ENCODE assay signal across 4 fruit fly cellular contexts in genomic region chr3R:29277009-29277408, dm6.
TF ChIP-seq lines count a peak whose summit lies in the region.

No protein-coding gene starts in this region.

- no peak for TF ChIP-seq CTCF in whole organism, embryonic (GFP tag; optimal IDR thresholded peaks at IDR 0.05; lab: Kevin White, UChicago)

TF ChIP-seq in whole organism, embryonic, 481 proteins besides CTCF, POLR2A, EP300 and RAD21 (continues in another document):
- no peak for TF ChIP-seq gsb-n (tag; optimal IDR thresholded peaks at IDR 0.05; lab: Kevin White, UChicago)
- peak; percentile 51 for TF ChIP-seq CG17829 (tag; optimal IDR thresholded peaks at IDR 0.05; lab: Kevin White, UChicago)
- peak; percentile 56; the same call in 1 of the 2 replicates for TF ChIP-seq ara (GFP tag; IDR thresholded peaks at IDR 0.05; lab: Robert Waterston, UW)
- no peak for TF ChIP-seq ac (GFP tag; optimal IDR thresholded peaks at IDR 0.05; lab: Kevin White, UChicago)
- TF ChIP-seq CG13296 (GFP tag; optimal IDR thresholded peaks at IDR 0.05; lab: Kevin White, UChicago): no peak
- no peak for TF ChIP-seq CG15073 (GFP tag; optimal IDR thresholded peaks at IDR 0.05; lab: Kevin White, UChicago)
- peak; percentile 14 for TF ChIP-seq CG1602 (GFP tag; optimal IDR thresholded peaks at IDR 0.05; lab: Kevin White, UChicago)
- peak in 1 of 2 experiments; percentile 13 for TF ChIP-seq Pdp1 (GFP tag; optimal IDR thresholded peaks at IDR 0.05; lab: Kevin White, UChicago)
- peak; percentile 41; the same call in 1 of the 2 replicates for TF ChIP-seq Xrp1 (GFP tag; IDR thresholded peaks at IDR 0.05; lab: Robert Waterston, UW)
- no peak for TF ChIP-seq pum (GFP tag; optimal IDR thresholded peaks at IDR 0.05; lab: Kevin White, UChicago)
- TF ChIP-seq CG14050 (GFP tag; IDR thresholded peaks at IDR 0.05; lab: Robert Waterston, UW): no peak
- no peak for TF ChIP-seq tup (GFP tag; optimal IDR thresholded peaks at IDR 0.05; lab: Kevin White, UChicago)
- TF ChIP-seq ci (GFP tag; IDR thresholded peaks at IDR 0.05; lab: Robert Waterston, UW): 0 out of 3 replicates have a peak, but pooled peaks have one; percentile 12
- TF ChIP-seq schlank (tag; optimal IDR thresholded peaks at IDR 0.05; lab: Kevin White, UChicago): no peak
- TF ChIP-seq ham (GFP tag; IDR thresholded peaks at IDR 0.05; lab: Robert Waterston, UW): no peak
- peak in 1 of 3 experiments; percentile 58 for TF ChIP-seq lola (GFP tag; optimal IDR thresholded peaks at IDR 0.05; lab: Kevin White, UChicago)
- no peak for TF ChIP-seq Side (GFP tag; optimal IDR thresholded peaks at IDR 0.05; lab: Kevin White, UChicago)
- peak; percentile 38; the same call in 1 of the 2 replicates for TF ChIP-seq lmd (GFP tag; IDR thresholded peaks at IDR 0.05; lab: Robert Waterston, UW)
- TF ChIP-seq NC2β (GFP tag; optimal IDR thresholded peaks at IDR 0.05; lab: Kevin White, UChicago): peak; percentile 10
- TF ChIP-seq abd-A (tag; optimal IDR thresholded peaks at IDR 0.05; lab: Kevin White, UChicago): no peak
- TF ChIP-seq CG2712 (tag; optimal IDR thresholded peaks at IDR 0.05; lab: Kevin White, UChicago): peak; percentile 50
- TF ChIP-seq CG8089 (GFP tag; optimal IDR thresholded peaks at IDR 0.05; lab: Kevin White, UChicago): peak; percentile 35

TF ChIP-seq in whole organism, prepupa, 60 proteins besides CTCF, POLR2A, EP300 and RAD21 (continues in another document):
- TF ChIP-seq CG4318 (GFP tag; optimal IDR thresholded peaks at IDR 0.05; lab: Kevin White, UChicago): peak; percentile 24
- peak; percentile 89 for TF ChIP-seq Smox (GFP tag; optimal IDR thresholded peaks at IDR 0.05; lab: Kevin White, UChicago)
- peak; percentile 90 for TF ChIP-seq Hr39 (GFP tag; optimal IDR thresholded peaks at IDR 0.05; lab: Kevin White, UChicago)
- TF ChIP-seq CG8632 (GFP tag; optimal IDR thresholded peaks at IDR 0.05; lab: Kevin White, UChicago): peak; percentile 68
- peak; percentile 83 for TF ChIP-seq pdm3 (GFP tag; optimal IDR thresholded peaks at IDR 0.05; lab: Kevin White, UChicago)
- TF ChIP-seq Met (GFP tag; optimal IDR thresholded peaks at IDR 0.05; lab: Kevin White, UChicago): peak; percentile 92
- peak; percentile 92 for TF ChIP-seq CG1621 (tag; optimal IDR thresholded peaks at IDR 0.05; lab: Kevin White, UChicago)
- peak; percentile 84 for TF ChIP-seq vri (GFP tag; optimal IDR thresholded peaks at IDR 0.05; lab: Kevin White, UChicago)
- TF ChIP-seq CG3032 (tag; optimal IDR thresholded peaks at IDR 0.05; lab: Kevin White, UChicago): peak; percentile 91
- peak; percentile 73 for TF ChIP-seq achi (GFP tag; optimal IDR thresholded peaks at IDR 0.05; lab: Kevin White, UChicago)
- peak; percentile 86 for TF ChIP-seq acj6 (GFP tag; optimal IDR thresholded peaks at IDR 0.05; lab: Kevin White, UChicago)
- peak; percentile 45; the same call in 1 of the 3 replicates for TF ChIP-seq CG8119 (GFP tag; IDR thresholded peaks at IDR 0.05; lab: Robert Waterston, UW)
- TF ChIP-seq CG3919 (GFP tag; optimal IDR thresholded peaks at IDR 0.05; lab: Kevin White, UChicago): peak; percentile 79
- TF ChIP-seq CG31627 (GFP tag; optimal IDR thresholded peaks at IDR 0.05; lab: Kevin White, UChicago): peak; percentile 91
- TF ChIP-seq CG32006 (GFP tag; optimal IDR thresholded peaks at IDR 0.05; lab: Kevin White, UChicago): peak; percentile 59
- peak; percentile 79 for TF ChIP-seq CG34406 (GFP tag; optimal IDR thresholded peaks at IDR 0.05; lab: Kevin White, UChicago)
- peak; percentile 90 for TF ChIP-seq Sox14 (GFP tag; optimal IDR thresholded peaks at IDR 0.05; lab: Kevin White, UChicago)
- peak; percentile 81 for TF ChIP-seq Ets21C (GFP tag; optimal IDR thresholded peaks at IDR 0.05; lab: Kevin White, UChicago)
- no peak for TF ChIP-seq CG15336 (GFP tag; IDR thresholded peaks at IDR 0.05; lab: Robert Waterston, UW)
- TF ChIP-seq ss (GFP tag; optimal IDR thresholded peaks at IDR 0.05; lab: Kevin White, UChicago): peak; percentile 88 to 94
- no peak for TF ChIP-seq fkh (GFP tag; optimal IDR thresholded peaks at IDR 0.05; lab: Kevin White, UChicago)
- peak; percentile 86 for TF ChIP-seq Eip75B (GFP tag; optimal IDR thresholded peaks at IDR 0.05; lab: Kevin White, UChicago)
- TF ChIP-seq Sox15 (GFP tag; optimal IDR thresholded peaks at IDR 0.05; lab: Kevin White, UChicago): peak; percentile 76

TF ChIP-seq in whole organism, pupa, 21 proteins besides CTCF, POLR2A, EP300 and RAD21:
- peak; percentile 72 for TF ChIP-seq CG14655 (GFP tag; optimal IDR thresholded peaks at IDR 0.05; lab: Kevin White, UChicago)
- TF ChIP-seq Snoo (tag; optimal IDR thresholded peaks at IDR 0.05; lab: Kevin White, UChicago): peak; percentile 82
- TF ChIP-seq CG4496 (GFP tag; IDR thresholded peaks at IDR 0.05; lab: Robert Waterston, UW): peak; percentile 75
- 0 out of 2 replicates have a peak, but pooled peaks have one; percentile 21 for TF ChIP-seq rn (GFP tag; IDR thresholded peaks at IDR 0.05; lab: Robert Waterston, UW)
- peak; percentile 82 for TF ChIP-seq Pif1B (GFP tag; optimal IDR thresholded peaks at IDR 0.05; lab: Kevin White, UChicago)
- TF ChIP-seq CG13204 (GFP tag; optimal IDR thresholded peaks at IDR 0.05; lab: Kevin White, UChicago): peak; percentile 69
- peak; percentile 87 for TF ChIP-seq gl (tag; optimal IDR thresholded peaks at IDR 0.05; lab: Kevin White, UChicago)
- TF ChIP-seq D1 (tag; optimal IDR thresholded peaks at IDR 0.05; lab: Kevin White, UChicago): peak; percentile 10
- peak; percentile 94 for TF ChIP-seq CG34367 (tag; optimal IDR thresholded peaks at IDR 0.05; lab: Kevin White, UChicago)
- peak; percentile 48 for TF ChIP-seq CG8301 (tag; optimal IDR thresholded peaks at IDR 0.05; lab: Kevin White, UChicago)
- peak; percentile 82; the same call in 2 of the 3 replicates for TF ChIP-seq fd96Ca (GFP tag; IDR thresholded peaks at IDR 0.05; lab: Robert Waterston, UW)
- TF ChIP-seq EcR (GFP tag; optimal IDR thresholded peaks at IDR 0.05; lab: Kevin White, UChicago): no peak
- no peak for TF ChIP-seq CG32121 (GFP tag; IDR thresholded peaks at IDR 0.05; lab: Robert Waterston, UW)
- peak; percentile 89 for TF ChIP-seq CG17806 (tag; optimal IDR thresholded peaks at IDR 0.05; lab: Kevin White, UChicago)
- peak; percentile 92 for TF ChIP-seq CG15710 (tag; optimal IDR thresholded peaks at IDR 0.05; lab: Kevin White, UChicago)
- TF ChIP-seq CG10348 (GFP tag; IDR thresholded peaks at IDR 0.05; lab: Robert Waterston, UW): no peak
- peak; percentile 90 for TF ChIP-seq CG9948 (tag; optimal IDR thresholded peaks at IDR 0.05; lab: Kevin White, UChicago)
- peak; percentile 42; the same call in 1 of the 2 replicates for TF ChIP-seq CG12605 (GFP tag; IDR thresholded peaks at IDR 0.05; lab: Robert Waterston, UW)
- peak; percentile 31; the same call in 1 of the 2 replicates for TF ChIP-seq Ets98B (GFP tag; IDR thresholded peaks at IDR 0.05; lab: Robert Waterston, UW)
- TF ChIP-seq Pif1A (GFP tag; optimal IDR thresholded peaks at IDR 0.05; lab: Kevin White, UChicago): peak; percentile 84
- peak; percentile 88 for TF ChIP-seq CG8159 (tag; optimal IDR thresholded peaks at IDR 0.05; lab: Kevin White, UChicago)

TF ChIP-seq in whole organism, wandering third instar larva, 38 proteins besides CTCF, POLR2A, EP300 and RAD21 (continues in another document):
- peak; percentile 62 for TF ChIP-seq sage (GFP tag; optimal IDR thresholded peaks at IDR 0.05; lab: Kevin White, UChicago)
- TF ChIP-seq Hnf4 (GFP tag; optimal IDR thresholded peaks at IDR 0.05; lab: Kevin White, UChicago): peak; percentile 80
- no peak for TF ChIP-seq pan (optimal IDR thresholded peaks at IDR 0.05; lab: Kevin White, UChicago)
- no peak for TF ChIP-seq Vsx2 (GFP tag; optimal IDR thresholded peaks at IDR 0.05; lab: Kevin White, UChicago; ENCODE audit: partially characterized antibody)
- peak; percentile 53 for TF ChIP-seq CG9705 (GFP tag; optimal IDR thresholded peaks at IDR 0.05; lab: Kevin White, UChicago)
- peak; percentile 83 for TF ChIP-seq ey (GFP tag; optimal IDR thresholded peaks at IDR 0.05; lab: Kevin White, UChicago)
- TF ChIP-seq OdsH (GFP tag; optimal IDR thresholded peaks at IDR 0.05; lab: Kevin White, UChicago): peak; percentile 83
- no peak for TF ChIP-seq N (GFP tag; optimal IDR thresholded peaks at IDR 0.05; lab: Kevin White, UChicago)
- no peak for TF ChIP-seq lola (GFP tag; optimal IDR thresholded peaks at IDR 0.05; lab: Kevin White, UChicago)
- TF ChIP-seq rgr (GFP tag; optimal IDR thresholded peaks at IDR 0.05; lab: Kevin White, UChicago): peak; percentile 83
- TF ChIP-seq Dfd (GFP tag; optimal IDR thresholded peaks at IDR 0.05; lab: Kevin White, UChicago): no peak
- peak; percentile 30 for TF ChIP-seq Jra (GFP tag; optimal IDR thresholded peaks at IDR 0.05; lab: Kevin White, UChicago)
- TF ChIP-seq Myc (optimal IDR thresholded peaks at IDR 0.05; lab: Kevin White, UChicago): no peak
- no peak for TF ChIP-seq Hr83 (GFP tag; optimal IDR thresholded peaks at IDR 0.05; lab: Kevin White, UChicago; ENCODE audit: poor library complexity, severe bottlenecking)
- TF ChIP-seq psq (GFP tag; optimal IDR thresholded peaks at IDR 0.05; lab: Kevin White, UChicago): peak; percentile 62
- TF ChIP-seq foxo (GFP tag; optimal IDR thresholded peaks at IDR 0.05; lab: Kevin White, UChicago): peak in 1 of 2 experiments; percentile 87
- no peak for TF ChIP-seq CrebA (GFP tag; optimal IDR thresholded peaks at IDR 0.05; lab: Kevin White, UChicago; ENCODE audit: borderline replicate concordance)
- peak; percentile 87 for TF ChIP-seq br (GFP tag; optimal IDR thresholded peaks at IDR 0.05; lab: Kevin White, UChicago)
- TF ChIP-seq tai (GFP tag; optimal IDR thresholded peaks at IDR 0.05; lab: Kevin White, UChicago): peak; percentile 34
- no peak for TF ChIP-seq Hr78 (GFP tag; optimal IDR thresholded peaks at IDR 0.05; lab: Kevin White, UChicago)
- no peak for TF ChIP-seq dl (GFP tag; optimal IDR thresholded peaks at IDR 0.05; lab: Kevin White, UChicago; ENCODE audit: insufficient read depth in 1 of 2, partially characterized antibody in 2 of 2)
- TF ChIP-seq Dif (GFP tag; optimal IDR thresholded peaks at IDR 0.05; lab: Kevin White, UChicago; ENCODE audit: partially characterized antibody): no peak
- TF ChIP-seq Sp1 (GFP tag; optimal IDR thresholded peaks at IDR 0.05; lab: Kevin White, UChicago): peak; percentile 82
- peak; percentile 88 for TF ChIP-seq fru (GFP tag; optimal IDR thresholded peaks at IDR 0.05; lab: Kevin White, UChicago)
- TF ChIP-seq CG32264 (GFP tag; optimal IDR thresholded peaks at IDR 0.05; lab: Kevin White, UChicago): peak; percentile 55
- TF ChIP-seq Rel (GFP tag; optimal IDR thresholded peaks at IDR 0.05; lab: Kevin White, UChicago): peak; percentile 54
- no peak for TF ChIP-seq Rel (tag; optimal IDR thresholded peaks at IDR 0.05; lab: Kevin White, UChicago)
- TF ChIP-seq GATAd (GFP tag; optimal IDR thresholded peaks at IDR 0.05; lab: Kevin White, UChicago): no peak
- peak; percentile 0 for TF ChIP-seq Mio (GFP tag; optimal IDR thresholded peaks at IDR 0.05; lab: Kevin White, UChicago)
- peak; percentile 86 for TF ChIP-seq h (GFP tag; optimal IDR thresholded peaks at IDR 0.05; lab: Kevin White, UChicago)
- no peak for TF ChIP-seq jim (GFP tag; optimal IDR thresholded peaks at IDR 0.05; lab: Kevin White, UChicago)

Comparison
In these comparisons a context has a peak if more than half of its experiments do, and no peak if none do; other contexts are left out.
1. Of the 7 proteins assayed by ChIP-seq in both whole organism, embryonic and whole organism, prepupa: peak only in whole organism, embryonic: none; only in whole organism, prepupa: CG16779, CG6854, Hr39 and Lpt; in both: Blimp-1 and Sox102F; in neither: 1.